Worm (Caenorhabditis elegans) whole organism, L3 larva: ENCODE measurements around the gene thn-4.

Source experiments
- aly-2 ChIP-seq: fragments of 150-350 bp; optimal IDR thresholded peaks from 2 replicates; lab custom pipeline; 2014; ENCODE audit warnings: missing biosample characterization, missing genetic modification characterization
- nhr-23 ChIP-seq: fragments of 150-350 bp; optimal IDR thresholded peaks from 2 replicates; lab custom pipeline; 2014; ENCODE audit warnings: missing biosample characterization, missing genetic modification reagents, missing genetic modification characterization
- nhr-67 ChIP-seq: fragments of 150-350 bp; optimal IDR thresholded peaks from 2 replicates; lab custom pipeline; 2014; ENCODE audit warnings: missing biosample characterization, missing genetic modification characterization
- skn-1 ChIP-seq: fragments of 150-350 bp; optimal IDR thresholded peaks from 2 replicates; lab custom pipeline; 2014; ENCODE audit warnings: missing biosample characterization, missing genetic modification characterization
- ztf-4 ChIP-seq: fragments of 150-350 bp; optimal IDR thresholded peaks from 2 replicates; lab custom pipeline; 2014; ENCODE audit warnings: missing biosample characterization, missing genetic modification characterization

- TF ChIP-seq skn-1 (tag; lab: Kevin White, UChicago), result no peak
- TF ChIP-seq aly-2 (tag; lab: Kevin White, UChicago), result no peak
- no peak for TF ChIP-seq nhr-23 (tag; lab: Kevin White, UChicago)
- no peak for TF ChIP-seq nhr-67
- no peak for TF ChIP-seq ztf-4 (tag; lab: Kevin White, UChicago)
Measured at ce11 chrV:16911934-16912333, 40.6 kb upstream of the thn-4 start, which contains the start of gene nhr-116.
